Worm (Caenorhabditis elegans): ENCODE results near the gene ppfr-4.
A peak's percentile ranks its signal among the peaks of the same experiment; 100 is the strongest.

ppfr-4 gene

ce11 chrIII:2657783-2658182, 38.0 kb downstream of the ppfr-4 start, which contains the start of gene let-805:
Gene let-805, plus strand, starts transcription at chrIII:2658083.
- TF ChIP-seq tra-1 (GFP tag; IDR thresholded peaks at IDR 0.05) (no peak), aha-1 (tag) (peak; percentile 46)

Measured in whole organism, L4 larva.